Worm (Caenorhabditis elegans): ENCODE results near the gene C17B7.4.

DNA sequence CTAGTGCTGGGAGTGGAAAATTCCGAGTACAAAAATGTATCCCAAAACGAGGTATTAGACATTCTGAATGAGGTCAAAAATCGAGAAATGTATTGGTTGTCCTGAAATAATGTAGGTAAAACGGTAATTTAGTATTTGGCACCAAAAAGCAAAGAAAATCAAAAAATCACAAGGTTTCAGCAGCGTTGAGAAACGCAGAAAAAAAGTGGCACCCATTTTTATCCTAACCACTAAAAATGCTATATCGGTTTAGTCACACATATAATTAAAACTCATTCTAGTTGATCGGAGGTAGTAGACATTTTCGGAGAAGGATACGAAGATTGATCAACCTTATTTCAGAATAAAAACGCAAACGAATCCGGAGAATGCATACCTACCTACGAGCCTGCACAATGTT, 33.6 kb downstream of the C17B7.4 start, which contains the start of gene srx-121:
- TF ChIP-seq aptf-3 (GFP tag; IDR thresholded peaks at IDR 0.05) (no peak), efl-1 (GFP tag; optimal IDR thresholded peaks at IDR 0.05) (no peak), ceh-91 (GFP tag; IDR thresholded peaks at IDR 0.05) (no peak)

All from whole organism, young adult.